Fruit fly (Drosophila melanogaster) whole organism, larva: Measurements from ENCODE around the gene Lsd-2.

ENCODE experiments used
- noc ChIP-seq: fragments of 200-800 bp; sonication (Bioruptor generic); optimal IDR thresholded peaks from 3 replicates; lab custom pipeline; 2019; ENCODE audit warnings: missing biosample characterization, mild to moderate bottlenecking, missing genetic modification characterization, moderate library complexity

Gene Lsd-2

DNA sequence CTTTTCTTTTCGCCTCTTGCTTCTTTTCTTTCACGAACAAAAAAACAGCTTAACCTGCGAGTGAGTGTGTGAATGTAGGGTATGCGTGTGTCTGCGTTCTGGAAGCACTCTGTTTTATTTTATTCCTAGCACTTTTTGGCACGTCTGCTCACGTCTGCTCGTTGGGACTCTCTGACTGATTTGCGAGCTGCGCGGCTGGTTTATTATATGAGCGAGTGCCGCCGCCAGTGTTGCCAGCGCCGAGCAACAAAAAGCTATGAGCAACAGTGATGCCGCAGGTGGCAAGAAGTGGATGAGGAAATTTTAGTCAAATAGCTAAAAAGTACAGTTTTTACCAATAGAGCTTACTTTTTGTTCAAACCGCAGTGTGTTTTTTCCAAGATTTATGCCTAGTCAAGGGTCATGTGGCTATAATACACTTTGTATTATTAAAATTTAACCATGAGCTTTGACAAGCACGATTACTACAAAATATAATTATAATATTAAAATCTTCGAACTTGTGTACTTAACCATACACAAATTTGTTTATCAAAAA is at the start of gene Lsd-2:
Gene Lsd-2 (minus strand): TSS at position 183 of the 538 bp plus-strand sequence.
- no peak for TF ChIP-seq noc

DNA sequence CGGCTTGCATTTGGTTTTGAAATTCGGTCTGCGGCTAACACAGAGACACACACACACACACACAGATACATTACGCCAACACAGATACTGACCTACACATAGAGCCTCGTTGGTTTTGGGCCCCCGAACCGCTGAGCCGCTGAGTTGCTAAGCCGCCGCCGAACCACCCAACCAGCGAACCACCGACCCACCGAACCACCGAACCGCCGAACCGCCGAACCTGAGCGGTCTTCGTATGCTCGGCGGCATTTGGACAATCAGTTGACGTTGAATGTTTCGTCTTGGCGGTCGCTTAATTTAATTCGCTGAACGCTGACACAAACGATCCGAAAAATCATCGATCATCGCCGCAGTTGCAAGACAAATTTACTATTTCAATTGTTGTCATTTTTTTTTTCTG is 49.5 kb upstream of the Lsd-2 start, which contains the start of gene drd:
Gene drd (plus strand): TSS at position 258 of the 400 bp plus-strand sequence.
- TF ChIP-seq noc, result no peak

DNA sequence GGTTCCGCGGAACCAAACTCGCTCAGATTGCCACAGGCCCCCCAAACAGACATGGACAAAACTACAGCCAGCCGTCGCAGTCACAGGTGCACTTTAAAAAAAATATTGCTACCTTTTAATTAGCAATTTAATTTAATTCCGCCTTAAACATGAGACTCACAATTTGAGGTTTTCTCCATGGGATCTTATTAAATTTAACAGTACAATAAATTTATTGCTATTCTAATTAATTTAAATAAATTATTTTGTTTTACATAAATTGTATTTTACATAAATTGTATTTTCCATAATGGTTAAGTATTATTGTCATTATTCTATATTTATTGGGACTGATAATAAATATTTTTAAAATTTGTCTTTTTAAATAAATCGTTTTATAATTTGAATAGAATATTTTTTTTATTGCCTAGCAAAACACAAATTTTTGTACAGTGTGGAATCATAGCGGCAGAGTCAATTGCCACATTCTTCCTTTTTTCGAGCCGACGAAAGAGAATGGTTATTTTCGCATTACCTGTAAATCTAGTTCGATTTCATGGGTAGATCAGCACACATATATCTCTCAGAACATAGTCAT is 47.5 kb upstream of the Lsd-2 start:
- no peak for TF ChIP-seq noc

DNA sequence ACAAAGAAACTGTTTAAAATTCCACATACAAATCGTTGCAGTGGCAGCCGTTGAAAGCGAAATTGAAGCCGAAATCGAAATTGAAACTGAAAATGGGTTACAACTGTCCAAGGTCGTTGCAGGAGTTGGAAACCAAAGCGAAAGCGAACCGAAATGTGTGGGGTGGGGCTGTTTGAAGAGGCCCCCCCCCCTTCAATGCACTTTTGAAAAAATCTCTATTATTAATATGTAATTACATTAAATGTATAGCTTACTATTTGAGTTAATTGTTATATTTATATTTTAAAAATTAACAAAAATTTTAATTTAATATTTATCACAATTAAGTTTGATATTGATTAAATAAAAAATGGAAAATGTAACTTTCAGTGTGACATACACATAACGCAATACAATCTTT is 45.7 kb upstream of the Lsd-2 start:
- TF ChIP-seq noc, result no peak

DNA sequence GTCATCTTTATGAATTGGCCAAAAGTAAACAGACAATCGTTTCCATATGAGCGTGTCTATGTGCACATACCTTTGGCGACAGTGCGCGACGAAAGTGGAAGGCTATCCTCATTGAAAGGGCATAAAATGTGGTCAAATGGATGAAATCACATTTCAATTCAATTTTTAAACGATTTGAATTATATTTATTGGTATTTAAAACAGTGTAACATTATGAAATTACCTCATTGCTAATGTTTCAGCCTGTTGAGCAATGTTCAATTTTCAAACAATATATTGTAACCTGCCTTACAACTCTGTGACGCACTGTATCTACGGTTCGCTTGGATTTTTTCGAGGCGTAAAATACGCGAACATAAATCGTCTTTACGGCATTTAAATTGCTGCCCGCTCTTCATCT is 44.1 kb upstream of the Lsd-2 start:
- peak; percentile 74 for TF ChIP-seq noc

DNA sequence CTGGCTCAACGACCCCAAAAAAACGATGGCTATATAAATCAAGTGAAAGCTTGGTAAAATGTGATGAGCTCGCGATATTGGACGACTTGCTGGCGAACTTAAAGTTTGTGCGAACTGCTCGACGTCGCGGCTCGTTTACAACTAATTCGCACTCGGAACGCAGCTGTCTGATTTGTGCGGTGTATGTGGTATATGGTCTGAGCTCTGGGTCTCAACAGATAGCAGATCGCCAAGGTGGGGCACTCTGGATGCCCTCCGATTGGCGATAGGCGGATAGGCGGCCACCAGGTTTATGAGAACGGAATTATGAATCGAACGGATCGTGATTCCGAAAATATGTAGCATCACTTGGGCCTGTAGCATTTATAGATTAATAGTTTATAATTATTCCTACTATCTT is 40.4 kb upstream of the Lsd-2 start, which contains the start of gene Cyp4s3:
Gene Cyp4s3 (minus strand): TSS at position 146 of the 400 bp plus-strand sequence.
- TF ChIP-seq noc, result no peak

DNA sequence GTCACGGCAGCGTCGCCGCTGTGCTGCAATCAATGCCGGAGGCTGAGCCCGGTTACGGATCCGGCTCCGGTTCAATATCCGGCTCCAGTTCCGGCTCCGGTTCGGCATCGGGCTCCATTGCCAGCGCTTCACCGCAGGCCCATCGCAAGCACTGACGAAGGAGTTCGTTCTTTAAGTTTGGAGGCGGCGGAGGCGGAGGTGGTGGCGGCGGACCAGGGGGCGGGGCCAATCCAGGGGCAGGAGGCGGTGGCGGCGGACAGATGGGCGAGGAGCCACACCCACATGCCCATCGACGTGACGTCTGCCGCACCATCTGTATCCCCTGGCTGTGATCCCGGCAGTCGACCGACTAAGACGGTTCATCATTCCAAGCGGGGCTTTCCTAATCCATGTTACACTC is 35.9 kb upstream of the Lsd-2 start:
- no peak for TF ChIP-seq noc

DNA sequence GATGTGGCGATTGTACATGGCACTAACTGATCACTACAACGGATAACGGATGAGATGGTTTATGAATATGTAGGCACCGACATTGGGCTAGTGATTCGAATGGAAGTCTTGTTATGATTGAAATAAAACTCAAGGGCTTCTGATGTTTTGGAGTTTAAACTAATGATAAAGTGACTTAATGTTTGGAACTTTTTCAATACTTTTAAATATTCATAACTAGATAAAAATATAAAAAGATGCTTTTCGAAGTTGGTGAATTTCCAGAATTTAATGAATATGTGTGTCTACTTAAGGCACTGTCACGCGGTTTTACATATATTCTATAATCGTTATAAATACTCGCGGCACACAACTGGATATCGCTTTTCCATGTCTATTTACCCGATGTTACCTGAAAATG is 19.9 kb upstream of the Lsd-2 start, which contains the start of gene CG9072:
Gene CG9072 (minus strand): TSS at position 101 of the 400 bp plus-strand sequence.
- TF ChIP-seq noc, result no peak

DNA sequence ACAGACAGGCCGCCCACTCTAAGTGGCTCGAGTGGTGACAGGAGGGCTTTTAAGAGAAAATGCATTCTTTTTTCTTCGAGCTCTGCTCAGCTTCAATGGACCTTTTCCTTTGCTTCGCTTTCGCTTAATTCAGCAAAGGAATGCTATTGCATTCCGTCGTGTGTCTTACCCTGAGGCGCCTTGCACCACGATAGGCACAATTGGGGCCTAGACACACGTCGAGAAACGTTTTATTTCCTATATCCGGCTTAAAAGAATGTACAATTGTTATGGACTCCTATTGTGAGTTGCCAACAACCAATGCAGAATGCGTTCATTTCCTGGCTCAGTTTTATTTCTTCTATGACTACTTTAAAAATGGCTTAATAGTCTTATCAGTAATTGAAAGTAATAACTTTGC is 15.1 kb upstream of the Lsd-2 start:
- no peak for TF ChIP-seq noc

DNA sequence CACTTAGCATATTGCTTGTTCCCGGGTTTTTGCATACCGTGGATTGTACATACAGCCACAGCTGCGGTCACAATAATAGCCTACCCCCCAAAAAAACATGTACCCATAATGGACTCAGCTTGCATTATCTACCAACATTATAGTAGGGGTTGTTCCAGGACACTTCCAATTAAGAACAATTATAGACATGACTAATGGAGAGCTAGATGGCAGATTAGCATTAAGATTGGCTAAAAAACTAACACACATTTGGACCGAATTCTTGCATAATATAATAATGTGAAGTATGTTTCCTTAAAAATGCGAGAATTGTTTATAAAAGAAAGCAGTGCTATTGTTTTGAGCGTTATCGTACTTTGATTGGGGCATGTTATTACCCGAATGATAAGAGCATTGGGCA is 14.4 kb upstream of the Lsd-2 start:
- no peak for TF ChIP-seq noc

DNA sequence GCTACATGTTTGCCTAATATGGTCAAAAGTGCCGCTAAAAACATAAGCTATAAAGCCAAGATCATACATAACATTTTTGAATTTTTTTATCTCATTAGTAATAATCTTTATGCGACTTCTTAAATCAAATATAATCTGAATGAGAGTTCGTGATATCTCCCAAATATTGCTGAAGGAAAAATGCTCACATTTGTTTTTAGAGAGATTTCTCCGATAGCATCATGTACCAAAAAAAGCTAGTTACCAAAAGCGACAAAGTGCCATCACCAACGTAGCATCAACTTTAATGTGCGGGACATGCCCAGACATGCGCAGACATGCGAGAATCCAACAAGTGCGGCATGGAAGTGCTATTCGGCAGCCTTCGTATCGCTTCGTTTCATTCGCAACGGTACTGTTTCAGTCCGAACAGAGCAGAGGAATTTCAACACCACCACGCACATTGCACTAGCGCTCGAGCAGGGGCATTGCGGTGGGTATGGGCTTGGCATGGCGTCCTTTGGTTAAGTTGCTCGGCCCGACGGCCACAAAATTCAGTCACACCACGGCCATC is 13.2 kb upstream of the Lsd-2 start, which contains the start of gene Rab3-GEF:
Gene Rab3-GEF (plus strand): TSS at position 537 of the 553 bp plus-strand sequence.
- TF ChIP-seq noc, result no peak

DNA sequence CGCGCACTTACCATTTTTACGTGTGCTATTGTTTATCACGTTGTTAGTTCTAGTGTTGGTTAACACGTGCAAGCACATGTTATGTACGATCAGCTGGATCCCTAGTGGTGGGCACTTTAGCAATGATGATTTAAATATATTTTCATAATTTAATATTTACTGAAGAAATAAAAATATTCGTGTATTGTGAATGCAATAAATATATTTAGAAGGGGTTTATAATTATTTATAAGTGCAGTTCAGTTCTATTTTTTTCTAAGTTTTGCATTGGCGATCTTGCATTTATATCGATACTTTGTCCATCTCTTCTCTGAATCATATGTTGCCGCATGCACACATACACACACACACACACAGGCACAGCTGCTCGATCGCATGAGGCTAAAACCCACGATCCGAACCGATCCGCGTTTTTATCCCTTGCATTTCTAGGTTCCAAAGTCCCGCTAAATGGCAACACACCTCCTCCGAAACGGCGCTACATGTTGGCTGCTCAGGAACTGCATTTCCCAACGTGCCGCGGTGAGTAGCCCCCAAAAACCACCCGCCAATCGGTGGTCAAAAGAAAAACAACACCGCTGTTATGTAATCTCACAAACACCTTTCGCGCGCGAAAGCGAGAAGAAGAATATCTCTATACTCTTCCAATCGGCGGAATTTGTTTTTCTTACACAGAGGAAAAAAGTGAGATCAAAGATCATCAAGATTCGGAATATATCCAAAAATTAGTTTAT is 9.9 kb upstream of the Lsd-2 start, which contains the start of the genes CG15027 and Dbct:
Gene CG15027 (minus strand): TSS at position 51 of the 734 bp plus-strand sequence.
Gene Dbct (plus strand): TSS at position 349 of the 734 bp plus-strand sequence.
- TF ChIP-seq noc, result peak; percentile 82

DNA sequence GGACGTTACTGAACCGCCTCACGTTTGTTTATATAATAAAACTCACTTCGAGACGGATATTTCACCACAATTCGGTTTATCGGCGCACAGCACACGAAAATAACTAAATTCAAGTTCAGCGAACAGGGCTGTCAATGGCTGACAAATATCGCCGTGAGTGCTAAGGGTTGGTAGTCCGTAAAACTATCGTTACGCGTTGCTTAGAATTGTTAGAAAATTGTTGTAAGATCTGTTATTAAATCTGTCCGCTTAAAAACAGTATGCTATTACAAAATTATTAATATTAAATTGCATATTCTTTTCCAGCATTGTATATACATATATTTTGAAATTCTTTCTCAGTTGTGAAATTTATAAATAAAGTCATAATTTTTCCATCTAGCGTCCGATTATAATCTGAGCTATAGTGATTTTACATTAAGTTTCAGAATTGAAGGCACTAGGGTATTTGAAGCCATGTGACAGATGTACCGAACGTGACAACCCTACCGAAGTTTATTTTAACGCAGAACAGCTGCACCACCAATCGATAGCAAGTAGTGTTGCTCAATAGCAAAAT is 8.6 kb upstream of the Lsd-2 start, which contains the start of gene Cox17:
Gene Cox17 (minus strand): TSS at position 120 of the 559 bp plus-strand sequence.
- peak; percentile 87 for TF ChIP-seq noc

DNA sequence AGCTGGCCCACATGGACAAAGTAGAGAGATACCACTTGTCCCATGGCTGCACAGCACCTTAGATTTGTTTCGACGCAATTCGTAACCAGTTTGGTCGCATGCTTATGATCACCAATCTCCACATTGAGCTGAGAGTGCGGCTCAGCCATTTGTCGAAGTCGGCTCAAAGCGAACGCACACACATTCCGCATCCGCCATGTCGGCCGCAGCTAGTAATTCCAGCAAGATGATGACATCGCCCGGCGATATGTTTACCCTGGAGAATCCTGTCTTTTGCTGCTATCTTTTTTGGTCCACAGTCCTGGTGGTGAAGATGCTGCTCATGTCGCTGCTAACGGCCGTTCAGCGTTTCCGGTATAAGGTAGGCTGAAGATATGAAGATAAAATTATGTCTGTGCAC is 6.7 kb upstream of the Lsd-2 start, which contains the start of gene CG33178:
Gene CG33178 (plus strand): TSS at position 147 of the 400 bp plus-strand sequence.
- no peak for TF ChIP-seq noc

DNA sequence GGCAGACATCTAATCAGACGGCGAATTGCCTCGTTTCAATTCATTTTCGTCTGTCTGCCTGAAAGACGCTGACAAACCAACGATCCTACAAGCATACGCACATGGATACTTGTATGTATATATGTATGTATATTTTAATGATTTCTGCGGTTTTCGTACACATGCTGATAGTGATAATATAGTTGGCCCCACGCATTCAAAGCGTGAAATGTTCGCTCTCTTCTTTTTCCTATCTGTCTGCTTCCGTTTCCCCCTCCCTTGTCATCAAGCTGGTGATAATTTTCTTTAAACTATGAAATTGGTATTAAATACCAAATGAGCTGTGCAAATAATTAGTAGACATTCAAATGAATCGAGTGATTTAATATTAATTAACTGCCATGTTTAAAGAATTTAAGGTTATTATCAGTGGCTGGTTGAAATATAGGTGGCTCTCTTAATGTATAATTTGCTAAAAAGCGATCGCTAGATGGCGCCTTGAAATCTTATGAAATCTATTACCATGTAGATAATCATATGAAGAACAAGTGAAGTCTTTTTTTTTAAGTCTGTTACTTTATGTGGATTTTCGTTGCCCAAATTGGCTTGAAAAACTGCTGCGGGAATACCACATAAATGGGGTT is 4.9 kb upstream of the Lsd-2 start, which contains the start of gene CG33177:
Gene CG33177 (plus strand): TSS at position 588 of the 623 bp plus-strand sequence.
- peak; percentile 39 for TF ChIP-seq noc

DNA sequence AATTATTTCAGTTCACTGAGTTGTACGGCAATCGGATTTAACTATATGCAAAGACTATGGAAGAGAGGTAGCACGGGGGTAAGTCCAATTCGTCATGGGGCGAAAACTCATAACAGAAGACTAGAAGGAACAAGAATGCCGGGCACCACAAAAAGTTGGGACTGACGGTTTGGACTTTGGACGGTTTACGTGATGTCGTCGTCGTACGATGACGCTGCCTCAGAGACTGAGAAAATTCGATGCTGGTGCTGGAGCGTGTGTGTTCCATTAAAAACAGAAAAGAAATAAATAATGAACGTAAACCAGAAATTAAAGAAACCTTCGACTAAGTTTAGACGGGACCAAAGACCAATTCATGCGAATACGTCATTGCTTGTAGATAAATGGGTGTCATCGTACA is 3.9 kb upstream of the Lsd-2 start:
- TF ChIP-seq noc, result no peak
